Fruit fly (Drosophila melanogaster): ENCODE results near the gene shop.

dm6 chrX:18897906-18898305 lies 49.5 kb upstream of the shop start:
- no peak for TF ChIP-seq tj (GFP tag; optimal IDR thresholded peaks at IDR 0.05)
- no peak for TF ChIP-seq cic (GFP tag; optimal IDR thresholded peaks at IDR 0.05)
- TF ChIP-seq CG14711 (tag; optimal IDR thresholded peaks at IDR 0.05): no peak
- no peak for TF ChIP-seq pad (GFP tag; optimal IDR thresholded peaks at IDR 0.05)
- no peak for TF ChIP-seq ovo (GFP tag; optimal IDR thresholded peaks at IDR 0.05)
- TF ChIP-seq toe (GFP tag; optimal IDR thresholded peaks at IDR 0.05): no peak
- TF ChIP-seq kay (GFP tag; ENCODE audit: borderline replicate concordance): no peak
- TF ChIP-seq CG5204 (GFP tag; optimal IDR thresholded peaks at IDR 0.05): no peak
- no peak for TF ChIP-seq bab1 (GFP tag; optimal IDR thresholded peaks at IDR 0.05)
- TF ChIP-seq Hr96 (GFP tag; optimal IDR thresholded peaks at IDR 0.05): no peak
